Fruit fly (Drosophila melanogaster) whole organism, embryonic: ENCODE data around the gene CG44008.

Experiments
- Atf3 ChIP-seq: fragments of 200-800 bp; sonication (Bioruptor generic); optimal IDR thresholded peaks from 3 replicates; lab custom pipeline; 2016; ENCODE audit warnings: missing biosample characterization, missing genetic modification characterization
- Atf6 ChIP-seq: fragments of 200-800 bp; sonication (Bioruptor generic); IDR thresholded peaks from 2 replicates; pipeline ENCODE4 v1.3.6; 2022; ENCODE audit warnings: missing biosample characterization, missing genetic modification characterization
- CG10431 ChIP-seq: fragments of 200-800 bp; sonication (Bioruptor generic); optimal IDR thresholded peaks from 3 replicates; lab custom pipeline; 2018; ENCODE audit warnings: missing biosample characterization, mild to moderate bottlenecking, missing genetic modification characterization
- CG10959 ChIP-seq: fragments of 200-800 bp; sonication (Bioruptor generic); IDR thresholded peaks from 2 replicates; pipeline ENCODE4 v1.3.6; 2022; ENCODE audit warnings: missing biosample characterization, missing genetic modification characterization
- CG11504 ChIP-seq: fragments of 200-800 bp; sonication (Bioruptor generic); optimal IDR thresholded peaks from 3 replicates; lab custom pipeline; 2019; ENCODE audit warnings: missing biosample characterization, mild to moderate bottlenecking, missing genetic modification characterization, moderate library complexity
- CG12071 ChIP-seq: fragments of 200-800 bp; sonication (Bioruptor generic); optimal IDR thresholded peaks from 3 replicates; lab custom pipeline; 2018; ENCODE audit warnings: missing biosample characterization, mild to moderate bottlenecking, missing genetic modification characterization
- CG13894 ChIP-seq: fragments of 200-800 bp; sonication (Bioruptor generic); optimal IDR thresholded peaks from 3 replicates; lab custom pipeline; 2018; ENCODE audit warnings: missing biosample characterization, mild to moderate bottlenecking, missing genetic modification characterization, moderate library complexity
- CG14710 ChIP-seq: fragments of 200-800 bp; sonication (Bioruptor generic); optimal IDR thresholded peaks from 3 replicates; lab custom pipeline; 2019; ENCODE audit warnings: missing biosample characterization, mild to moderate bottlenecking, missing genetic modification characterization, moderate library complexity
- CG15011 ChIP-seq: fragments of 200-800 bp; sonication (Bioruptor generic); optimal IDR thresholded peaks from 3 replicates; lab custom pipeline; 2018; ENCODE audit warnings: missing biosample characterization, mild to moderate bottlenecking, missing genetic modification characterization
- CG16779 ChIP-seq: fragments of 200-800 bp; sonication (Bioruptor generic); IDR thresholded peaks from 2 replicates; pipeline ENCODE4 v1.3.6; 2022; ENCODE audit warnings: missing biosample characterization, missing genetic modification characterization
- CG17328 ChIP-seq: fragments of 200-800 bp; sonication (Bioruptor generic); IDR thresholded peaks from 2 replicates; pipeline ENCODE4 v1.3.6; 2022; ENCODE audit warnings: missing biosample characterization, missing genetic modification characterization
- CG17385 ChIP-seq: fragments of 200-800 bp; sonication (Bioruptor generic); optimal IDR thresholded peaks from 3 replicates; lab custom pipeline; 2018; ENCODE audit warnings: missing biosample characterization, mild to moderate bottlenecking, missing genetic modification characterization
- CG17829 ChIP-seq: fragments of 200-800 bp; optimal IDR thresholded peaks from 2 replicates; lab custom pipeline; 2019; ENCODE audit warnings: missing biosample characterization, mild to moderate bottlenecking, missing genetic modification characterization, moderate library complexity
- CG2116 ChIP-seq: fragments of 200-800 bp; sonication (Bioruptor generic); optimal IDR thresholded peaks from 3 replicates; lab custom pipeline; 2018; ENCODE audit warnings: missing biosample characterization, mild to moderate bottlenecking, missing genetic modification characterization
- CG2875 ChIP-seq: fragments of 200-800 bp; sonication (Bioruptor generic); optimal IDR thresholded peaks from 2 replicates; lab custom pipeline; 2017; ENCODE audit warnings: missing biosample characterization, mild to moderate bottlenecking, missing genetic modification characterization, missing genetic modification reagents
- CG32772 ChIP-seq: fragments of 200-800 bp; sonication (Bioruptor generic); IDR thresholded peaks from 2 replicates; pipeline ENCODE4 v1.3.6; 2022; ENCODE audit warnings: missing biosample characterization, missing genetic modification characterization
- CG34224 ChIP-seq: fragments of 200-800 bp; sonication (Bioruptor generic); IDR thresholded peaks from 3 replicates; pipeline ENCODE4 v1.3.6; 2022; ENCODE audit warnings: missing biosample characterization, missing genetic modification characterization; ENCODE audit not compliant: partially characterized antibody
- CG3726 ChIP-seq: fragments of 200-800 bp; sonication (Bioruptor generic); IDR thresholded peaks from 3 replicates; pipeline ENCODE4, ENCODE4 v1.3.6; 2022; ENCODE audit warnings: missing biosample characterization, missing genetic modification characterization
- CG6683 ChIP-seq: fragments of 200-800 bp; sonication (Bioruptor generic); optimal IDR thresholded peaks from 2 replicates; lab custom pipeline; 2017; ENCODE audit warnings: missing biosample characterization, mild to moderate bottlenecking, missing genetic modification characterization, missing genetic modification reagents
- CG8924 ChIP-seq: fragments of 200-800 bp; optimal IDR thresholded peaks from 3 replicates; lab custom pipeline; 2019; ENCODE audit warnings: missing biosample characterization, mild to moderate bottlenecking, missing genetic modification characterization, moderate library complexity
- CG9609 ChIP-seq: fragments of 200-800 bp; sonication (Bioruptor generic); optimal IDR thresholded peaks from 3 replicates; lab custom pipeline; 2016; ENCODE audit warnings: missing biosample characterization, missing genetic modification characterization
- CG9817 ChIP-seq: fragments of 200-800 bp; sonication (Bioruptor generic); optimal IDR thresholded peaks from 2 replicates; lab custom pipeline; 2018; ENCODE audit warnings: missing biosample characterization, mild to moderate bottlenecking, missing genetic modification characterization, moderate library complexity
- Dip2 ChIP-seq: fragments of 200-800 bp; sonication (Bioruptor generic); IDR thresholded peaks from 2 replicates; pipeline ENCODE4 v1.3.6; 2022; ENCODE audit warnings: missing biosample characterization, missing genetic modification characterization
- HmgD ChIP-seq: fragments of 200-800 bp; sonication (Bioruptor generic); optimal IDR thresholded peaks from 3 replicates; lab custom pipeline; 2016; ENCODE audit warnings: missing biosample characterization, missing genetic modification characterization
- Hmx ChIP-seq: fragments of 200-800 bp; sonication (Bioruptor generic); optimal IDR thresholded peaks from 2 replicates; lab custom pipeline; 2016; ENCODE audit warnings: missing biosample characterization, missing genetic modification characterization
- MBD-R2 ChIP-seq: fragments of 200-800 bp; sonication (Bioruptor generic); IDR thresholded peaks from 2 replicates; pipeline ENCODE4 v1.3.6; 2022; ENCODE audit warnings: missing biosample characterization, missing genetic modification characterization
- Mad ChIP-seq: fragments of 200-800 bp; sonication (Bioruptor generic); optimal IDR thresholded peaks from 2 replicates; lab custom pipeline; 2016; ENCODE audit warnings: missing biosample characterization, missing genetic modification characterization
- Meics ChIP-seq: fragments of 200-800 bp; sonication (Bioruptor generic); optimal IDR thresholded peaks from 2 replicates; lab custom pipeline; 2017; ENCODE audit warnings: missing biosample characterization, mild to moderate bottlenecking, missing genetic modification characterization
- Oaz ChIP-seq: fragments of 200-800 bp; sonication (Bioruptor generic); IDR thresholded peaks from 2 replicates; pipeline ENCODE4 v1.3.6; 2022; ENCODE audit warnings: missing biosample characterization, missing genetic modification characterization
- al ChIP-seq: fragments of 200-800 bp; sonication (Bioruptor generic); IDR thresholded peaks from 2 replicates; pipeline ENCODE4 v1.3.6; 2022; ENCODE audit warnings: missing biosample characterization, missing genetic modification characterization
- ash1 ChIP-seq: fragments of 200-800 bp; sonication (Bioruptor generic); optimal IDR thresholded peaks from 2 replicates; lab custom pipeline; 2018; ENCODE audit warnings: missing biosample characterization, mild to moderate bottlenecking, missing genetic modification characterization
- ato ChIP-seq: fragments of 200-800 bp; sonication (Bioruptor generic); IDR thresholded peaks from 2 replicates; pipeline ENCODE4 v1.3.6; 2022; ENCODE audit warnings: missing biosample characterization, missing genetic modification characterization; ENCODE audit not compliant: partially characterized antibody
- ci ChIP-seq: fragments of 200-800 bp; sonication (Bioruptor generic); IDR thresholded peaks from 3 replicates; pipeline ENCODE4 v1.3.6; 2022; ENCODE audit warnings: missing biosample characterization, missing genetic modification characterization
- crp ChIP-seq, 2 experiments: fragments of 200-800 bp; sonication (Bioruptor generic); optimal IDR thresholded peaks; 2 replicates in 1 of 2; 3 replicates in 1 of 2; lab custom pipeline; 2017; ENCODE audit warnings: missing biosample characterization in 2 of 2, missing genetic modification characterization in 2 of 2, mild to moderate bottlenecking in 1 of 2, moderate library complexity in 1 of 2
- danr ChIP-seq: fragments of 200-800 bp; sonication (Bioruptor generic); IDR thresholded peaks from 2 replicates; pipeline ENCODE4 v1.3.6; 2022; ENCODE audit warnings: missing biosample characterization, missing genetic modification characterization
- dpn ChIP-seq, 2 experiments: fragments of 200-800 bp; sonication (Bioruptor generic); optimal IDR thresholded peaks; 3 replicates each; lab custom pipeline; 2016; ENCODE audit warnings: missing biosample characterization in 2 of 2, missing genetic modification characterization in 2 of 2
- esg ChIP-seq: fragments of 200-800 bp; sonication (Bioruptor generic); conservative IDR thresholded peaks from 2 replicates; pipeline ENCODE4 v1.3.6; 2022; ENCODE audit warnings: missing biosample characterization, missing genetic modification characterization
- fd3F ChIP-seq: fragments of 200-800 bp; sonication (Bioruptor generic); optimal IDR thresholded peaks from 2 replicates; lab custom pipeline; 2018; ENCODE audit warnings: missing biosample characterization, mild to moderate bottlenecking, missing genetic modification characterization, moderate library complexity
- ftz-f1 ChIP-seq: fragments of 200-800 bp; sonication (Bioruptor generic); optimal IDR thresholded peaks from 2 replicates; lab custom pipeline; 2016; ENCODE audit warnings: missing biosample characterization, missing genetic modification characterization
- klu ChIP-seq: fragments of 200-800 bp; sonication (Bioruptor generic); IDR thresholded peaks from 2 replicates; pipeline ENCODE4 v1.3.6; 2022; ENCODE audit warnings: missing biosample characterization, missing genetic modification characterization
- kni ChIP-seq: fragments of 200-800 bp; sonication (Bioruptor generic); optimal IDR thresholded peaks from 3 replicates; lab custom pipeline; 2017; ENCODE audit warnings: mild to moderate bottlenecking, missing biosample characterization, missing genetic modification reagents, missing genetic modification characterization
- lab ChIP-seq: fragments of 200-800 bp; sonication (Bioruptor generic); optimal IDR thresholded peaks from 3 replicates; lab custom pipeline; 2017; ENCODE audit warnings: missing biosample characterization, missing genetic modification characterization, mild to moderate bottlenecking, moderate library complexity, missing genetic modification reagents
- nerfin-1 ChIP-seq: fragments of 200-800 bp; sonication (Bioruptor generic); optimal IDR thresholded peaks from 3 replicates; lab custom pipeline; 2019; ENCODE audit warnings: missing biosample characterization, mild to moderate bottlenecking, missing genetic modification characterization, moderate library complexity
- pzg ChIP-seq: fragments of 200-800 bp; sonication (Bioruptor generic); optimal IDR thresholded peaks from 3 replicates; lab custom pipeline; 2018; ENCODE audit warnings: missing biosample characterization, mild to moderate bottlenecking, missing genetic modification characterization, moderate library complexity
- ro ChIP-seq: fragments of 200-800 bp; sonication (Bioruptor generic); IDR thresholded peaks from 2 replicates; pipeline ENCODE4 v1.3.6; 2022; ENCODE audit warnings: missing biosample characterization, missing genetic modification characterization
- run ChIP-seq: fragments of 200-800 bp; sonication (Bioruptor generic); optimal IDR thresholded peaks from 3 replicates; lab custom pipeline; 2018; ENCODE audit warnings: missing biosample characterization, mild to moderate bottlenecking, missing genetic modification characterization
- salm ChIP-seq: fragments of 200-800 bp; sonication (Bioruptor generic); optimal IDR thresholded peaks from 2 replicates; lab custom pipeline; 2018; ENCODE audit warnings: missing biosample characterization, mild to moderate bottlenecking, missing genetic modification characterization
- so ChIP-seq: fragments of 200-800 bp; sonication (Bioruptor generic); IDR thresholded peaks from 3 replicates; pipeline ENCODE4 v1.3.6; 2022; ENCODE audit warnings: missing biosample characterization, missing genetic modification characterization
- sr ChIP-seq: fragments of 200-800 bp; sonication (Bioruptor generic); IDR thresholded peaks from 3 replicates; pipeline ENCODE4 v1.3.6; 2022; ENCODE audit warnings: missing biosample characterization, missing genetic modification characterization
- wor ChIP-seq: fragments of 200-800 bp; sonication (Bioruptor generic); IDR thresholded peaks from 2 replicates; pipeline ENCODE4 v1.3.6; 2022; ENCODE audit warnings: missing biosample characterization, missing genetic modification characterization

Gene CG44008

DNA sequence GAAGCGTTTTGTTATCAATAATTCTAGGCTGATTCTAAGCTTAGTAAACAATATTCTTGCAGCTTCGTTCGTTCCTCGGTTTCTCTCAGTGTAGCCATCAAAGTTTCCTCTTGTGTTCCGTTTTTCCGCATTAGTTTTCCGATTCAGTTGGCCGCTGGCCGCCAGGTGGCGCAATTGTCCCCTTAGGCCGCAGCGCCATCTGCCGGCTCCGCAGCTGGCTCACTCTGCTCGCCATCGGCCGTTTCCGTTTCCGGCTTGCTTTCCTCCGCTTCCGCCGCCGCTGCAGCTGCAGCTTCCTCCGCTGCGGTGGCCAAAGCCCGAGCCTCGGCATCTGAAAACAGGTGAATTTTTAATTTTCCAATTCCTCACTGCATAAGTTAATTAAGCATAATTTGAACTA is 25.9 kb downstream of the CG44008 start (continued):
- TF ChIP-seq nerfin-1 (tag; lab: Kevin White, UChicago): peak; percentile 90
- peak; percentile 97 for TF ChIP-seq CG17328 (GFP tag; lab: Robert Waterston, UW)
- TF ChIP-seq CG2116 (GFP tag; lab: Kevin White, UChicago): peak; percentile 90
- no peak for TF ChIP-seq Hmx (GFP tag; lab: Kevin White, UChicago)
- TF ChIP-seq Atf3 (GFP tag; lab: Kevin White, UChicago): peak; percentile 92
- peak; percentile 90 for TF ChIP-seq CG17385 (GFP tag; lab: Kevin White, UChicago)
- peak; percentile 42; the same call in 1 of the 2 replicates for TF ChIP-seq klu
- TF ChIP-seq esg (GFP tag; lab: Robert Waterston, UW): peak; percentile 42
- TF ChIP-seq CG15011 (GFP tag; lab: Kevin White, UChicago): peak; percentile 92
- peak; percentile 80 for TF ChIP-seq ftz-f1
- TF ChIP-seq al (GFP tag; lab: Robert Waterston, UW): 0 out of 2 replicates have a peak, but pooled peaks have one; percentile 37
- TF ChIP-seq run (tag; lab: Kevin White, UChicago): peak; percentile 44
- peak; percentile 77 for TF ChIP-seq Atf6 (GFP tag; lab: Robert Waterston, UW)
- TF ChIP-seq sr (GFP tag; lab: Robert Waterston, UW): peak; percentile 95; the same call in 2 of the 3 replicates
- peak; percentile 87 for TF ChIP-seq so (GFP tag; lab: Robert Waterston, UW)
- TF ChIP-seq ash1 (GFP tag; lab: Kevin White, UChicago): peak; percentile 84
- peak; percentile 96 for TF ChIP-seq kni
- TF ChIP-seq CG11504: peak; percentile 87
- peak; percentile 86 for TF ChIP-seq CG9817
- peak; percentile 75 for TF ChIP-seq salm (tag; lab: Kevin White, UChicago)
- TF ChIP-seq MBD-R2 (GFP tag; lab: Robert Waterston, UW): peak; percentile 57; the same call in 1 of the 2 replicates
- peak; percentile 18 for TF ChIP-seq pzg (GFP tag; lab: Kevin White, UChicago)
- peak; percentile 94 for TF ChIP-seq CG10959 (GFP tag; lab: Robert Waterston, UW)
- TF ChIP-seq CG17829 (tag; lab: Kevin White, UChicago): peak; percentile 95
- no peak for TF ChIP-seq CG34224
- TF ChIP-seq CG16779 (GFP tag; lab: Robert Waterston, UW): peak; percentile 87
- peak; percentile 78 for TF ChIP-seq CG8924 (tag; lab: Kevin White, UChicago)
- peak in 1 of 2 experiments; percentile 27 for TF ChIP-seq crp (GFP tag; optimal IDR thresholded peaks at IDR 0.05; lab: Kevin White, UChicago)
- peak; percentile 98 for TF ChIP-seq CG10431 (GFP tag; lab: Kevin White, UChicago)
- TF ChIP-seq Oaz: peak; percentile 79
- peak; percentile 70 for TF ChIP-seq CG13894 (tag; lab: Kevin White, UChicago)
- TF ChIP-seq CG3726: peak; percentile 90; the same call in 2 of the 3 replicates
- peak; percentile 90 for TF ChIP-seq CG6683 (GFP tag; lab: Kevin White, UChicago)
- no peak for TF ChIP-seq ato (GFP tag; lab: Robert Waterston, UW)
- TF ChIP-seq HmgD: peak; percentile 90
- TF ChIP-seq danr (GFP tag; lab: Robert Waterston, UW): peak; percentile 79
- TF ChIP-seq lab (GFP tag; lab: Kevin White, UChicago): peak; percentile 98
- TF ChIP-seq CG14710: peak; percentile 90
- peak; percentile 99 for TF ChIP-seq CG2875 (GFP tag; lab: Kevin White, UChicago)
- TF ChIP-seq Mad: peak; percentile 95
- TF ChIP-seq CG32772 (GFP tag; lab: Robert Waterston, UW): peak; percentile 87
- TF ChIP-seq fd3F (GFP tag; lab: Kevin White, UChicago): peak; percentile 74
- TF ChIP-seq CG9609 (GFP tag; lab: Kevin White, UChicago): peak; percentile 93
- TF ChIP-seq ro (GFP tag; lab: Robert Waterston, UW): peak; percentile 75
- peak; percentile 90 to 95 for TF ChIP-seq dpn (GFP tag; optimal IDR thresholded peaks at IDR 0.05; lab: Kevin White, UChicago)
- TF ChIP-seq ci (GFP tag; lab: Robert Waterston, UW): peak; percentile 99
- no peak for TF ChIP-seq Dip2 (GFP tag; lab: Robert Waterston, UW)
- TF ChIP-seq wor (GFP tag; lab: Robert Waterston, UW): peak; percentile 72
- peak; percentile 96 for TF ChIP-seq Meics
- TF ChIP-seq CG12071 (GFP tag; lab: Kevin White, UChicago): peak; percentile 97
